Fruit fly (Drosophila melanogaster) whole organism, prepupa: ENCODE results near the gene CG15253.
A peak's percentile ranks its signal among the peaks of the same experiment; 100 is the strongest.

Source experiments
- CG10669 ChIP-seq: fragments of 200-800 bp; sonication (Bioruptor generic); optimal IDR thresholded peaks from 3 replicates; lab custom pipeline; 2018; ENCODE audit warnings: missing biosample characterization, mild to moderate bottlenecking, missing genetic modification characterization, moderate library complexity
- CG11294 ChIP-seq: fragments of 200-800 bp; sonication (Bioruptor generic); IDR thresholded peaks from 2 replicates; pipeline ENCODE4 v1.3.6; 2022; ENCODE audit warnings: missing biosample characterization, missing genetic modification characterization
- CG15336 ChIP-seq: fragments of 200-800 bp; sonication (Bioruptor generic); IDR thresholded peaks from 2 replicates; pipeline ENCODE4 v1.3.6; 2022; ENCODE audit warnings: missing biosample characterization, missing genetic modification characterization
- CG1621 ChIP-seq: fragments of 200-800 bp; sonication (Bioruptor generic); optimal IDR thresholded peaks from 3 replicates; lab custom pipeline; 2018; ENCODE audit warnings: missing biosample characterization, mild to moderate bottlenecking, missing genetic modification characterization
- CG16779 ChIP-seq: fragments of 200-800 bp; sonication (Bioruptor generic); optimal IDR thresholded peaks from 3 replicates; lab custom pipeline; 2017; ENCODE audit warnings: missing biosample characterization, mild to moderate bottlenecking, missing genetic modification characterization
- CG31627 ChIP-seq: fragments of 200-800 bp; sonication (Bioruptor generic); optimal IDR thresholded peaks from 3 replicates; lab custom pipeline; 2016; ENCODE audit warnings: missing biosample characterization, missing genetic modification characterization
- CG32006 ChIP-seq: fragments of 200-800 bp; sonication (Bioruptor generic); optimal IDR thresholded peaks from 3 replicates; lab custom pipeline; 2017; ENCODE audit warnings: missing biosample characterization, mild to moderate bottlenecking, missing genetic modification characterization
- CG3919 ChIP-seq: fragments of 200-800 bp; sonication (Bioruptor generic); optimal IDR thresholded peaks from 3 replicates; lab custom pipeline; 2016; ENCODE audit warnings: missing biosample characterization, missing genetic modification characterization
- CG4318 ChIP-seq: fragments of 200-800 bp; sonication (Bioruptor generic); optimal IDR thresholded peaks from 3 replicates; lab custom pipeline; 2017; ENCODE audit warnings: missing biosample characterization, mild to moderate bottlenecking, missing genetic modification characterization
- CG6163 ChIP-seq: fragments of 200-800 bp; sonication (Bioruptor generic); IDR thresholded peaks from 3 replicates; pipeline ENCODE4 v1.3.6; 2022; ENCODE audit warnings: missing biosample characterization, missing genetic modification characterization
- CG6792 ChIP-seq: fragments of 200-800 bp; sonication (Bioruptor generic); optimal IDR thresholded peaks from 3 replicates; lab custom pipeline; 2016; ENCODE audit warnings: missing biosample characterization, missing genetic modification characterization
- CG6854 ChIP-seq: fragments of 200-800 bp; sonication (Bioruptor generic); optimal IDR thresholded peaks from 2 replicates; lab custom pipeline; 2017; ENCODE audit warnings: missing biosample characterization, mild to moderate bottlenecking, missing genetic modification characterization
- CG8119 ChIP-seq: fragments of 200-800 bp; sonication (Bioruptor generic); IDR thresholded peaks from 3 replicates; pipeline ENCODE4 v1.3.6; 2022; ENCODE audit warnings: missing biosample characterization, missing genetic modification characterization
- CG8319 ChIP-seq: fragments of 200-800 bp; sonication (Bioruptor generic); optimal IDR thresholded peaks from 3 replicates; lab custom pipeline; 2016; ENCODE audit warnings: missing biosample characterization, missing genetic modification characterization
- CG8632 ChIP-seq: fragments of 200-800 bp; sonication (Bioruptor generic); optimal IDR thresholded peaks from 3 replicates; lab custom pipeline; 2016; ENCODE audit warnings: missing biosample characterization, missing genetic modification characterization
- CG9139 ChIP-seq: fragments of 200-800 bp; sonication (Bioruptor generic); optimal IDR thresholded peaks from 3 replicates; lab custom pipeline; 2017; ENCODE audit warnings: missing biosample characterization, mild to moderate bottlenecking, missing genetic modification characterization
- Eip75B ChIP-seq: fragments of 200-800 bp; sonication (Bioruptor generic); optimal IDR thresholded peaks from 3 replicates; lab custom pipeline; 2016; ENCODE audit warnings: missing biosample characterization, missing genetic modification characterization
- Eip78C ChIP-seq: fragments of 200-800 bp; sonication (Bioruptor generic); peaks from one replicate; lab custom pipeline; 2016; ENCODE audit warnings: missing biosample characterization, missing genetic modification characterization
- Eip93F ChIP-seq: fragments of 200-800 bp; sonication (Bioruptor generic); optimal IDR thresholded peaks from 2 replicates; lab custom pipeline; 2016; ENCODE audit warnings: missing biosample characterization, mild to moderate bottlenecking, missing genetic modification characterization
- Ets21C ChIP-seq: fragments of 200-800 bp; sonication (Bioruptor generic); optimal IDR thresholded peaks from 3 replicates; lab custom pipeline; 2016; ENCODE audit warnings: missing biosample characterization, missing genetic modification characterization
- Ets96B ChIP-seq: fragments of 200-800 bp; optimal IDR thresholded peaks from 2 replicates; lab custom pipeline; 2019; ENCODE audit warnings: missing biosample characterization, mild to moderate bottlenecking, missing genetic modification characterization, moderate library complexity
- Hr39 ChIP-seq: fragments of 200-800 bp; sonication (Bioruptor generic); optimal IDR thresholded peaks from 2 replicates; lab custom pipeline; 2016; ENCODE audit warnings: missing biosample characterization, missing genetic modification characterization
- Met ChIP-seq: fragments of 200-800 bp; sonication (Bioruptor generic); optimal IDR thresholded peaks from 3 replicates; lab custom pipeline; 2016; ENCODE audit warnings: missing biosample characterization, missing genetic modification characterization
- OdsH ChIP-seq: fragments of 200-800 bp; sonication (Bioruptor generic); optimal IDR thresholded peaks from 3 replicates; lab custom pipeline; 2016; ENCODE audit warnings: missing biosample characterization, missing genetic modification characterization
- Smox ChIP-seq: fragments of 200-800 bp; sonication (Bioruptor generic); optimal IDR thresholded peaks from 3 replicates; lab custom pipeline; 2016; ENCODE audit warnings: missing biosample characterization, missing genetic modification characterization
- Sox102F ChIP-seq: fragments of 200-800 bp; sonication (Bioruptor generic); optimal IDR thresholded peaks from 2 replicates; lab custom pipeline; 2016; ENCODE audit warnings: missing biosample characterization, mild to moderate bottlenecking, missing genetic modification characterization
- Sox14 ChIP-seq: fragments of 200-800 bp; sonication (Bioruptor generic); optimal IDR thresholded peaks from 3 replicates; lab custom pipeline; 2016; ENCODE audit warnings: missing biosample characterization, missing genetic modification characterization
- Sox15 ChIP-seq: fragments of 200-800 bp; sonication (Bioruptor generic); optimal IDR thresholded peaks from 3 replicates; lab custom pipeline; 2016; ENCODE audit warnings: missing biosample characterization, missing genetic modification characterization
- achi ChIP-seq: fragments of 200-800 bp; sonication (Bioruptor generic); optimal IDR thresholded peaks from 3 replicates; lab custom pipeline; 2016; ENCODE audit warnings: missing biosample characterization, missing genetic modification characterization
- cyc ChIP-seq: fragments of 200-800 bp; sonication (Bioruptor generic); optimal IDR thresholded peaks from 3 replicates; lab custom pipeline; 2016; ENCODE audit warnings: missing biosample characterization, missing genetic modification characterization
- dac ChIP-seq: fragments of 200-800 bp; sonication (Bioruptor generic); optimal IDR thresholded peaks from 2 replicates; lab custom pipeline; 2017; ENCODE audit warnings: missing biosample characterization, mild to moderate bottlenecking, missing genetic modification characterization
- dsx ChIP-seq: fragments of 200-800 bp; optimal IDR thresholded peaks from 3 replicates; lab custom pipeline; 2019; ENCODE audit warnings: missing biosample characterization, mild to moderate bottlenecking, missing genetic modification characterization, moderate library complexity; ENCODE audit not compliant: poor library complexity, severe bottlenecking
- eg ChIP-seq: fragments of 200-800 bp; sonication (Bioruptor generic); IDR thresholded peaks from 3 replicates; pipeline ENCODE4 v1.3.6; 2022; ENCODE audit warnings: missing biosample characterization, missing genetic modification characterization
- esn ChIP-seq: fragments of 200-800 bp; sonication (Bioruptor generic); optimal IDR thresholded peaks from 2 replicates; lab custom pipeline; 2016; ENCODE audit warnings: missing biosample characterization, mild to moderate bottlenecking, missing genetic modification characterization, moderate library complexity
- fd85E ChIP-seq: fragments of 200-800 bp; sonication (Bioruptor generic); optimal IDR thresholded peaks from 3 replicates; lab custom pipeline; 2016; ENCODE audit warnings: missing biosample characterization, missing genetic modification characterization
- lz ChIP-seq: fragments of 200-800 bp; sonication (Bioruptor generic); optimal IDR thresholded peaks from 3 replicates; lab custom pipeline; 2016; ENCODE audit warnings: missing biosample characterization, missing genetic modification characterization
- net ChIP-seq: fragments of 200-800 bp; sonication (Bioruptor generic); optimal IDR thresholded peaks from 3 replicates; lab custom pipeline; 2016; ENCODE audit warnings: missing biosample characterization, missing genetic modification characterization
- pdm3 ChIP-seq: fragments of 200-800 bp; sonication (Bioruptor generic); optimal IDR thresholded peaks from 3 replicates; lab custom pipeline; 2016; ENCODE audit warnings: missing biosample characterization, missing genetic modification characterization
- salr ChIP-seq, 2 experiments: fragments of 200-800 bp; sonication (Bioruptor generic); optimal IDR thresholded peaks; 3 replicates each; lab custom pipeline; 2016 to 2018; ENCODE audit warnings: missing biosample characterization in 2 of 2, missing genetic modification characterization in 2 of 2, mild to moderate bottlenecking in 1 of 2
- svp ChIP-seq: fragments of 200-800 bp; sonication (Bioruptor generic); peaks from one replicate; lab custom pipeline; 2016; ENCODE audit warnings: missing biosample characterization, missing genetic modification characterization
- topi ChIP-seq: fragments of 200-800 bp; sonication (Bioruptor generic); optimal IDR thresholded peaks from 3 replicates; lab custom pipeline; 2016; ENCODE audit warnings: missing biosample characterization, missing genetic modification characterization
- vri ChIP-seq: fragments of 200-800 bp; sonication (Bioruptor generic); optimal IDR thresholded peaks from 3 replicates; lab custom pipeline; 2016; ENCODE audit warnings: missing biosample characterization, mild to moderate bottlenecking, missing genetic modification characterization

The CG15253 gene

dm6 chr2L:15629596-15630168 lies 13.5 kb upstream of the CG15253 start, which contains the start of gene CG18480:
CG18480 (plus strand) TSS chr2L:15630002.
- no peak for TF ChIP-seq CG15336 (GFP tag; lab: Robert Waterston, UW)
- TF ChIP-seq pdm3 (GFP tag; lab: Kevin White, UChicago) = no peak
- no peak for TF ChIP-seq net
- TF ChIP-seq Ets21C (GFP tag; lab: Kevin White, UChicago) = peak; percentile 44
- TF ChIP-seq CG6792 (GFP tag; lab: Kevin White, UChicago) = peak; percentile 21
- TF ChIP-seq Eip78C = peak; percentile 80
- TF ChIP-seq esn = no peak
- peak; percentile 56 for TF ChIP-seq lz
- TF ChIP-seq Hr39 (GFP tag; lab: Kevin White, UChicago) = peak; percentile 52
- TF ChIP-seq cyc (GFP tag; lab: Kevin White, UChicago) = peak; percentile 41
- no peak for TF ChIP-seq CG32006 (GFP tag; lab: Kevin White, UChicago)
- peak; percentile 53 for TF ChIP-seq CG31627
- TF ChIP-seq topi = peak; percentile 24
- TF ChIP-seq svp (GFP tag; lab: Kevin White, UChicago) = peak; percentile 68
- TF ChIP-seq dac (GFP tag; lab: Kevin White, UChicago) = no peak
- peak; percentile 44 for TF ChIP-seq Met (GFP tag; lab: Kevin White, UChicago)
- peak; percentile 12 for TF ChIP-seq Sox14
- TF ChIP-seq vri (GFP tag; lab: Kevin White, UChicago) = peak; percentile 87
- peak; percentile 30 for TF ChIP-seq Sox102F
- peak; percentile 54 for TF ChIP-seq Smox (GFP tag; lab: Kevin White, UChicago)
- 0 out of 3 replicates have a peak, but pooled peaks have one; percentile 12 for TF ChIP-seq eg (GFP tag; lab: Robert Waterston, UW)

- TF ChIP-seq Sox15 = no peak
- TF ChIP-seq CG11294 (GFP tag; lab: Robert Waterston, UW) = no peak
- no peak for TF ChIP-seq Ets96B (tag; lab: Kevin White, UChicago)
- no peak for TF ChIP-seq CG6163 (GFP tag; lab: Robert Waterston, UW)
- no peak for TF ChIP-seq CG31627
- TF ChIP-seq dsx (GFP tag; lab: Kevin White, UChicago) = no peak
- no peak for TF ChIP-seq CG4318 (GFP tag; lab: Kevin White, UChicago)
- TF ChIP-seq Eip78C = no peak
- TF ChIP-seq salr (GFP tag; optimal IDR thresholded peaks at IDR 0.05; lab: Kevin White, UChicago) = no peak
- no peak for TF ChIP-seq topi
- no peak for TF ChIP-seq dac (GFP tag; lab: Kevin White, UChicago)
- TF ChIP-seq CG6854 (GFP tag; lab: Kevin White, UChicago) = no peak
These were observed 12.2 kb upstream of the CG15253 start, which contains the start of gene CG7631 for dm6 chr2L:15628378-15628777. CG7631 (plus strand) TSS chr2L:15628678.

dm6 chr2L:15623458-15623857 lies 7.3 kb upstream of the CG15253 start, which contains the start of gene Or35a:
Or35a (minus strand) TSS chr2L:15623558.
- no peak for TF ChIP-seq CG8632 (GFP tag; lab: Kevin White, UChicago)
- TF ChIP-seq CG16779 (tag; lab: Kevin White, UChicago) = no peak
- no peak for TF ChIP-seq OdsH (GFP tag; lab: Kevin White, UChicago)
- TF ChIP-seq esn = no peak
- no peak for TF ChIP-seq Sox102F
- TF ChIP-seq topi = no peak
- no peak for TF ChIP-seq CG10669
- no peak for TF ChIP-seq CG3919
- TF ChIP-seq Ets21C (GFP tag; lab: Kevin White, UChicago) = no peak
- TF ChIP-seq CG1621 (tag; lab: Kevin White, UChicago) = no peak
- no peak for TF ChIP-seq CG8319 (GFP tag; lab: Kevin White, UChicago)
- TF ChIP-seq pdm3 (GFP tag; lab: Kevin White, UChicago) = no peak

- TF ChIP-seq OdsH (GFP tag; lab: Kevin White, UChicago) (no peak), CG4318 (GFP tag; lab: Kevin White, UChicago) (no peak), Eip75B (GFP tag; lab: Kevin White, UChicago) (no peak), Sox15 (no peak), topi (no peak), fd85E (GFP tag; lab: Kevin White, UChicago) (no peak), CG6854 (GFP tag; lab: Kevin White, UChicago) (no peak), Eip93F (GFP tag; lab: Kevin White, UChicago) (no peak), CG31627 (no peak), cyc (GFP tag; lab: Kevin White, UChicago) (no peak), CG8319 (GFP tag; lab: Kevin White, UChicago) (no peak), CG9139 (GFP tag; lab: Kevin White, UChicago) (no peak), CG8119 (no peak), achi (GFP tag; lab: Kevin White, UChicago) (no peak)
These were observed 546 bp upstream of the CG15253 start, which contains the start of gene CG11865 for dm6 chr2L:15616697-15617096. CG11865 (plus strand) TSS chr2L:15616997.
